Fruit fly (Drosophila melanogaster): Measurements from ENCODE around the gene aus.

The aus gene

DNA sequence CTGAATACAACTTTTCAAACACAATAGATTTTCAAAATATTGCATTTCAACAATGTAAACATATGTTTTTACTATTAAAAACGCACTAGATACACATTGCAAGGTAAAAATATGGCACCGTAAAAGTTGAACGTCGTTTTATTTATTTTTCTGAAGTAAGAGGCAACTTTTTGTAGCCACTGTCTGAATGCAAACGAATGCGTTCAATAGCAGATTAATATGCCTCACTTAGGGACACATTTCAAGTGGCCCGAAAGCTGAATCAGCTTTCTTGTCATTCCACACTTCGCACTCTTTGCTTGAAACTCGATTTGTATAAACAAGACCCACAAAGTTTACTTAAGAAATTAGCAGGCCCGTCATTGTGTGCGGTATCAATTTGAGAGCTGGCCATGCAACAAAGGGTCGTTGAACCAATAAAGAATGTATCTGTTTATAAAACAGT is 491 bp upstream of the aus start (continued):
- TF ChIP-seq CG1603 (tag; optimal IDR thresholded peaks at IDR 0.05), result peak; percentile 50
- no peak for TF ChIP-seq al (GFP tag; IDR thresholded peaks at IDR 0.05)
- no peak for TF ChIP-seq CG3163 (GFP tag; optimal IDR thresholded peaks at IDR 0.05)
- no peak for TF ChIP-seq CG14667 (GFP tag; IDR thresholded peaks at IDR 0.05)
- no peak for TF ChIP-seq Ravus (GFP tag; IDR thresholded peaks at IDR 0.05)
- no peak for TF ChIP-seq wdn (GFP tag; IDR thresholded peaks at IDR 0.05)
- no peak for TF ChIP-seq tin (GFP tag; optimal IDR thresholded peaks at IDR 0.05)
- TF ChIP-seq Oaz (GFP tag; IDR thresholded peaks at IDR 0.05), result no peak
- TF ChIP-seq CG8478 (optimal IDR thresholded peaks at IDR 0.05), result no peak
- TF ChIP-seq CG16813 (GFP tag; IDR thresholded peaks at IDR 0.05; ENCODE audit: partially characterized antibody), result no peak
- peak; percentile 38 for TF ChIP-seq pita (GFP tag; optimal IDR thresholded peaks at IDR 0.05)
- no peak for TF ChIP-seq row (GFP tag; IDR thresholded peaks at IDR 0.05)
- TF ChIP-seq H2.0 (GFP tag; IDR thresholded peaks at IDR 0.05), result no peak
- TF ChIP-seq phol (tag; optimal IDR thresholded peaks at IDR 0.05), result no peak
- TF ChIP-seq zen2 (GFP tag; IDR thresholded peaks at IDR 0.05; ENCODE audit: partially characterized antibody), result no peak
- peak; percentile 53 for TF ChIP-seq CG10654 (GFP tag; optimal IDR thresholded peaks at IDR 0.05)
- no peak for TF ChIP-seq tx (GFP tag; optimal IDR thresholded peaks at IDR 0.05)
- TF ChIP-seq mld (GFP tag; IDR thresholded peaks at IDR 0.05; ENCODE audit: partially characterized antibody), result no peak
- TF ChIP-seq bbx (GFP tag; IDR thresholded peaks at IDR 0.05; ENCODE audit: partially characterized antibody), result no peak
- no peak for TF ChIP-seq CG6654 (GFP tag; optimal IDR thresholded peaks at IDR 0.05)
- no peak for TF ChIP-seq CG17612 (GFP tag; IDR thresholded peaks at IDR 0.05)
- no peak for TF ChIP-seq lab (GFP tag; optimal IDR thresholded peaks at IDR 0.05)
- no peak for TF ChIP-seq twi (tag; optimal IDR thresholded peaks at IDR 0.05)
- TF ChIP-seq Trl (optimal IDR thresholded peaks at IDR 0.05), result no peak
- peak; percentile 38 for TF ChIP-seq Trl (GFP tag; optimal IDR thresholded peaks at IDR 0.05)
- peak; percentile 36 for TF ChIP-seq Meics (GFP tag; optimal IDR thresholded peaks at IDR 0.05)
- peak; percentile 37 for TF ChIP-seq CG10209 (GFP tag; optimal IDR thresholded peaks at IDR 0.05)
- TF ChIP-seq HmgD (GFP tag; optimal IDR thresholded peaks at IDR 0.05), result no peak
- peak; percentile 33 for TF ChIP-seq CG2116 (GFP tag; optimal IDR thresholded peaks at IDR 0.05)
- TF ChIP-seq HLH4C (GFP tag; IDR thresholded peaks at IDR 0.05; ENCODE audit: partially characterized antibody), result no peak
- TF ChIP-seq tgo (GFP tag; IDR thresholded peaks at IDR 0.05), result no peak
- peak; percentile 81 for TF ChIP-seq Asciz (GFP tag; optimal IDR thresholded peaks at IDR 0.05)
- TF ChIP-seq CG12391 (tag; optimal IDR thresholded peaks at IDR 0.05), result no peak
- peak; percentile 11 for TF ChIP-seq CG7556 (GFP tag; optimal IDR thresholded peaks at IDR 0.05)
- TF ChIP-seq Antp (GFP tag; optimal IDR thresholded peaks at IDR 0.05), result no peak
- no peak for TF ChIP-seq Doc2 (GFP tag; IDR thresholded peaks at IDR 0.05)
- peak; percentile 83 for TF ChIP-seq sens (GFP tag)
- no peak for TF ChIP-seq D19A (tag; optimal IDR thresholded peaks at IDR 0.05)
- no peak for TF ChIP-seq gcm2 (GFP tag; optimal IDR thresholded peaks at IDR 0.05)
- no peak for TF ChIP-seq HLH3B (GFP tag; IDR thresholded peaks at IDR 0.05)
- TF ChIP-seq CG8944 (GFP tag; optimal IDR thresholded peaks at IDR 0.05), result no peak
- no peak for TF ChIP-seq ap (GFP tag; IDR thresholded peaks at IDR 0.05)
- TF ChIP-seq dm (GFP tag; optimal IDR thresholded peaks at IDR 0.05), result no peak
- TF ChIP-seq CrebB (tag; optimal IDR thresholded peaks at IDR 0.05), result no peak
- TF ChIP-seq Adf1 (GFP tag; IDR thresholded peaks at IDR 0.05), result no peak
- TF ChIP-seq Dip3 (GFP tag; optimal IDR thresholded peaks at IDR 0.05), result no peak
- no peak for TF ChIP-seq gcm (GFP tag; optimal IDR thresholded peaks at IDR 0.05)
- no peak for TF ChIP-seq ranshi (GFP tag; IDR thresholded peaks at IDR 0.05)
- no peak for TF ChIP-seq jumu (GFP tag; optimal IDR thresholded peaks at IDR 0.05)
- TF ChIP-seq hth (optimal IDR thresholded peaks at IDR 0.05), result no peak
- no peak for TF ChIP-seq NC2α (GFP tag; optimal IDR thresholded peaks at IDR 0.05)
- no peak for TF ChIP-seq ems (GFP tag; optimal IDR thresholded peaks at IDR 0.05)
- no peak for TF ChIP-seq insv (GFP tag; optimal IDR thresholded peaks at IDR 0.05)
- TF ChIP-seq CG10431 (GFP tag; optimal IDR thresholded peaks at IDR 0.05), result no peak

Measured in whole organism, embryonic.